Fruit fly (Drosophila melanogaster) whole organism, embryonic: ENCODE data around the gene Tsp29Fa.

Experiments used
- Aef1 ChIP-seq: fragments of 200-800 bp; sonication (Bioruptor generic); IDR thresholded peaks from 3 replicates; pipeline ENCODE4 v1.3.6; 2022; ENCODE audit warnings: missing biosample characterization, missing genetic modification characterization
- Atf3 ChIP-seq: fragments of 200-800 bp; sonication (Bioruptor generic); optimal IDR thresholded peaks from 3 replicates; lab custom pipeline; 2016; ENCODE audit warnings: missing biosample characterization, missing genetic modification characterization
- Awh ChIP-seq: fragments of 200-800 bp; sonication (Bioruptor generic); IDR thresholded peaks from 2 replicates; pipeline ENCODE4, ENCODE4 v1.3.6; 2022; ENCODE audit warnings: missing biosample characterization, missing genetic modification characterization
- CG10979 ChIP-seq: fragments of 200-800 bp; sonication (Bioruptor generic); optimal IDR thresholded peaks from 2 replicates; lab custom pipeline; 2018; ENCODE audit warnings: missing biosample characterization, mild to moderate bottlenecking, missing genetic modification characterization, moderate library complexity
- CG11093 ChIP-seq: fragments of 200-800 bp; sonication (Bioruptor generic); IDR thresholded peaks from 3 replicates; pipeline ENCODE4 v1.3.6; 2022; ENCODE audit warnings: missing biosample characterization, missing genetic modification characterization
- CG14860 ChIP-seq: fragments of 200-800 bp; sonication (Bioruptor generic); IDR thresholded peaks from 3 replicates; pipeline ENCODE4 v1.3.6; 2022; ENCODE audit warnings: missing biosample characterization, missing genetic modification characterization; ENCODE audit not compliant: partially characterized antibody
- CG15269 ChIP-seq: fragments of 200-800 bp; sonication (Bioruptor generic); optimal IDR thresholded peaks from 2 replicates; lab custom pipeline; 2018; ENCODE audit warnings: missing biosample characterization, mild to moderate bottlenecking, missing genetic modification characterization, moderate library complexity
- CG15514 ChIP-seq: fragments of 200-800 bp; sonication (Bioruptor generic); optimal IDR thresholded peaks from 3 replicates; lab custom pipeline; 2017; ENCODE audit warnings: missing biosample characterization, missing genetic modification characterization, mild to moderate bottlenecking, moderate library complexity, missing genetic modification reagents
- CG1647 ChIP-seq: fragments of 200-800 bp; sonication (Bioruptor generic); optimal IDR thresholded peaks from 3 replicates; lab custom pipeline; 2016; ENCODE audit warnings: missing biosample characterization, missing genetic modification characterization
- CG2116 ChIP-seq: fragments of 200-800 bp; sonication (Bioruptor generic); optimal IDR thresholded peaks from 3 replicates; lab custom pipeline; 2018; ENCODE audit warnings: missing biosample characterization, mild to moderate bottlenecking, missing genetic modification characterization
- CG2129 ChIP-seq: fragments of 200-800 bp; sonication (Bioruptor generic); IDR thresholded peaks from 2 replicates; pipeline ENCODE4 v1.3.6; 2022; ENCODE audit warnings: missing biosample characterization, missing genetic modification characterization; ENCODE audit not compliant: partially characterized antibody
- CG2202 ChIP-seq: fragments of 200-800 bp; sonication (Bioruptor generic); optimal IDR thresholded peaks from 2 replicates; lab custom pipeline; 2018; ENCODE audit warnings: missing biosample characterization, mild to moderate bottlenecking, missing genetic modification characterization
- CG3163 ChIP-seq: fragments of 200-800 bp; sonication (Bioruptor generic); optimal IDR thresholded peaks from 3 replicates; lab custom pipeline; 2016; ENCODE audit warnings: missing biosample characterization, missing genetic modification characterization
- CG3281 ChIP-seq: fragments of 200-800 bp; sonication (Bioruptor generic); optimal IDR thresholded peaks from 3 replicates; lab custom pipeline; 2017; ENCODE audit warnings: missing biosample characterization, mild to moderate bottlenecking, missing genetic modification characterization
- CG5180 ChIP-seq: fragments of 200-800 bp; sonication (Bioruptor generic); optimal IDR thresholded peaks from 3 replicates; lab custom pipeline; 2017; ENCODE audit warnings: missing biosample characterization, missing genetic modification characterization, mild to moderate bottlenecking, moderate library complexity, missing genetic modification reagents
- CG7372 ChIP-seq: fragments of 200-800 bp; sonication (Bioruptor generic); IDR thresholded peaks from 2 replicates; pipeline ENCODE4 v1.3.6; 2022; ENCODE audit warnings: missing biosample characterization, missing genetic modification characterization
- CG8281 ChIP-seq: fragments of 200-800 bp; sonication (Bioruptor generic); optimal IDR thresholded peaks from 2 replicates; lab custom pipeline; 2018; ENCODE audit warnings: missing biosample characterization, mild to moderate bottlenecking, missing genetic modification characterization, moderate library complexity
- CG8944 ChIP-seq: fragments of 200-800 bp; sonication (Bioruptor generic); optimal IDR thresholded peaks from 3 replicates; lab custom pipeline; 2016; ENCODE audit warnings: missing biosample characterization, missing genetic modification characterization
- CG9727 ChIP-seq: fragments of 200-800 bp; sonication (Bioruptor generic); optimal IDR thresholded peaks from 3 replicates; lab custom pipeline; 2017; ENCODE audit warnings: missing biosample characterization, mild to moderate bottlenecking, missing genetic modification characterization
- CHES-1-like ChIP-seq: fragments of 200-800 bp; sonication (Bioruptor generic); optimal IDR thresholded peaks from 2 replicates; lab custom pipeline; 2016; ENCODE audit warnings: missing biosample characterization, missing genetic modification characterization
- Chrac-16 ChIP-seq: fragments of 200-800 bp; sonication (Bioruptor generic); optimal IDR thresholded peaks from 3 replicates; lab custom pipeline; 2016; ENCODE audit warnings: missing biosample characterization, missing genetic modification characterization
- Dad ChIP-seq: fragments of 200-800 bp; sonication (Bioruptor generic); optimal IDR thresholded peaks from 3 replicates; lab custom pipeline; 2016; ENCODE audit warnings: missing biosample characterization, missing genetic modification characterization
- Fer1 ChIP-seq: fragments of 200-800 bp; sonication (Bioruptor generic); optimal IDR thresholded peaks from 2 replicates; lab custom pipeline; 2017; ENCODE audit warnings: missing biosample characterization, mild to moderate bottlenecking, missing genetic modification characterization
- HHEX ChIP-seq: fragments of 200-800 bp; sonication (Bioruptor generic); optimal IDR thresholded peaks from 3 replicates; lab custom pipeline; 2017; ENCODE audit warnings: missing biosample characterization, mild to moderate bottlenecking, missing genetic modification characterization, missing genetic modification reagents
- HLHmδ ChIP-seq: fragments of 200-800 bp; sonication (Bioruptor generic); optimal IDR thresholded peaks from 2 replicates; lab custom pipeline; 2018; ENCODE audit warnings: missing biosample characterization, mild to moderate bottlenecking, missing genetic modification characterization, moderate library complexity
- Rfx ChIP-seq: fragments of 200-800 bp; sonication (Bioruptor generic); IDR thresholded peaks from 2 replicates; pipeline ENCODE4 v1.3.6; 2022; ENCODE audit warnings: missing biosample characterization, missing genetic modification characterization
- Six4 ChIP-seq: fragments of 200-800 bp; sonication (Bioruptor generic); optimal IDR thresholded peaks from 2 replicates; lab custom pipeline; 2016; ENCODE audit warnings: missing biosample characterization, missing genetic modification characterization
- bsh ChIP-seq, 2 experiments: fragments of 200-800 bp; sonication (Bioruptor generic); optimal IDR thresholded peaks; 2 replicates each; lab custom pipeline; 2017 to 2018; ENCODE audit warnings: mild to moderate bottlenecking in 2 of 2, missing biosample characterization in 2 of 2, missing genetic modification characterization in 2 of 2, moderate library complexity in 1 of 2
- btn ChIP-seq: fragments of 200-800 bp; sonication (Bioruptor generic); optimal IDR thresholded peaks from 2 replicates; lab custom pipeline; 2016; ENCODE audit warnings: missing biosample characterization, missing genetic modification characterization
- cato ChIP-seq: fragments of 200-800 bp; sonication (Bioruptor generic); optimal IDR thresholded peaks from 2 replicates; lab custom pipeline; 2016; ENCODE audit warnings: missing biosample characterization, missing genetic modification characterization, borderline replicate concordance
- esg ChIP-seq: fragments of 200-800 bp; sonication (Bioruptor generic); conservative IDR thresholded peaks from 2 replicates; pipeline ENCODE4 v1.3.6; 2022; ENCODE audit warnings: missing biosample characterization, missing genetic modification characterization
- eve ChIP-seq, 2 experiments: fragments of >200 bp; optimal IDR thresholded peaks; 2 replicates each; lab custom pipeline; 2017; ENCODE audit warnings: missing biosample characterization in 2 of 2, missing genetic modification characterization in 2 of 2
- fd102C ChIP-seq: fragments of 200-800 bp; sonication (Bioruptor generic); optimal IDR thresholded peaks from 2 replicates; lab custom pipeline; 2018; ENCODE audit warnings: missing biosample characterization, mild to moderate bottlenecking, missing genetic modification characterization, moderate library complexity
- gem ChIP-seq: fragments of 200-800 bp; sonication (Bioruptor generic); optimal IDR thresholded peaks from 2 replicates; lab custom pipeline; 2019; ENCODE audit warnings: missing biosample characterization, mild to moderate bottlenecking, missing genetic modification characterization, moderate library complexity
- gfzf ChIP-seq: fragments of 200-800 bp; sonication (Bioruptor generic); optimal IDR thresholded peaks from 2 replicates; lab custom pipeline; 2016; ENCODE audit warnings: missing biosample characterization, mild to moderate bottlenecking, missing genetic modification characterization, moderate library complexity
- grn ChIP-seq: fragments of 200-800 bp; sonication (Bioruptor generic); optimal IDR thresholded peaks from 3 replicates; lab custom pipeline; 2017; ENCODE audit warnings: missing biosample characterization, missing genetic modification characterization
- gro ChIP-seq: fragments of 200-800 bp; sonication (Bioruptor generic); optimal IDR thresholded peaks from 2 replicates; lab custom pipeline; 2016; ENCODE audit warnings: missing biosample characterization, missing genetic modification characterization
- ham ChIP-seq: fragments of 200-800 bp; sonication (Bioruptor generic); IDR thresholded peaks from 2 replicates; pipeline ENCODE4 v1.3.6; 2022; ENCODE audit warnings: missing biosample characterization, missing genetic modification characterization
- hkb ChIP-seq, 2 experiments: fragments of 200-800 bp in 1 of 2; fragments of >200 bp in 1 of 2; sonication (Bioruptor generic) in 1 of 2; IDR thresholded peaks in 1 of 2; optimal IDR thresholded peaks in 1 of 2; 2 replicates each; pipeline versions ENCODE4 v1.3.6 to Lab custom; 2017 to 2022; ENCODE audit warnings: missing biosample characterization in 1 of 2, missing genetic modification characterization in 1 of 2
- nerfin-1 ChIP-seq: fragments of 200-800 bp; sonication (Bioruptor generic); optimal IDR thresholded peaks from 3 replicates; lab custom pipeline; 2019; ENCODE audit warnings: missing biosample characterization, mild to moderate bottlenecking, missing genetic modification characterization, moderate library complexity
- odd ChIP-seq: fragments of 200-800 bp; sonication (Bioruptor generic); optimal IDR thresholded peaks from 2 replicates; lab custom pipeline; 2017; ENCODE audit warnings: missing biosample characterization, mild to moderate bottlenecking, missing genetic modification characterization
- peb ChIP-seq: fragments of 200-800 bp; sonication (Bioruptor generic); IDR thresholded peaks from 2 replicates; pipeline ENCODE4 v1.3.6; 2022; ENCODE audit warnings: missing biosample characterization, missing genetic modification characterization
- sisA ChIP-seq: fragments of 200-800 bp; sonication (Bioruptor generic); IDR thresholded peaks from 2 replicates; pipeline ENCODE4 v1.3.6; 2022; ENCODE audit warnings: missing biosample characterization, missing genetic modification characterization
- slbo ChIP-seq: fragments of 200-800 bp; sonication (Bioruptor generic); IDR thresholded peaks from 2 replicates; pipeline ENCODE4 v1.3.6; 2022; ENCODE audit warnings: missing biosample characterization, missing genetic modification characterization
- twi ChIP-seq: fragments of 200-800 bp; optimal IDR thresholded peaks from 2 replicates; lab custom pipeline; 2019; ENCODE audit warnings: missing biosample characterization, mild to moderate bottlenecking, missing genetic modification characterization, moderate library complexity
- vnd ChIP-seq: fragments of 200-800 bp; sonication (Bioruptor generic); IDR thresholded peaks from 3 replicates; pipeline ENCODE4 v1.3.6; 2022; ENCODE audit warnings: missing biosample characterization, missing genetic modification characterization; ENCODE audit not compliant: partially characterized antibody
- vvl ChIP-seq: fragments of 200-800 bp; sonication (Bioruptor generic); IDR thresholded peaks from 2 replicates; pipeline ENCODE4 v1.3.6; 2022; ENCODE audit warnings: missing biosample characterization, missing genetic modification characterization
- wek ChIP-seq: fragments of 200-800 bp; sonication (Bioruptor generic); optimal IDR thresholded peaks from 3 replicates; lab custom pipeline; 2018; ENCODE audit warnings: missing biosample characterization, mild to moderate bottlenecking, missing genetic modification characterization, moderate library complexity

The Tsp29Fa gene

dm6 chr2L:8952194-8953037 is 18.7 kb downstream of the Tsp29Fa start (continued):
- TF ChIP-seq CG14860 (GFP tag; lab: Robert Waterston, UW) = no peak; the same call in 2 of the 3 replicates
- peak; percentile 27 to 33 for TF ChIP-seq bsh (GFP tag; optimal IDR thresholded peaks at IDR 0.05; lab: Kevin White, UChicago)
- peak; percentile 39 for TF ChIP-seq CG15514 (GFP tag; lab: Kevin White, UChicago)
- TF ChIP-seq CG1647 (GFP tag; lab: Kevin White, UChicago) = no peak
- TF ChIP-seq Aef1 (GFP tag; lab: Robert Waterston, UW) = peak; percentile 44; the same call in 2 of the 3 replicates
- no peak for TF ChIP-seq odd (GFP tag; lab: Kevin White, UChicago)
- TF ChIP-seq gfzf (GFP tag; lab: Kevin White, UChicago) = no peak
- peak; percentile 27 for TF ChIP-seq CG10979 (tag; lab: Kevin White, UChicago)
- peak; percentile 71 for TF ChIP-seq Rfx (GFP tag; lab: Robert Waterston, UW)
- no peak for TF ChIP-seq Dad
- peak; percentile 33 for TF ChIP-seq CG8944 (GFP tag; lab: Kevin White, UChicago)
- no peak for TF ChIP-seq peb (GFP tag; lab: Robert Waterston, UW)
- TF ChIP-seq hkb (optimal IDR thresholded peaks at IDR 0.05; lab: Kevin White, UChicago) = no peak
- peak; percentile 66 for TF ChIP-seq hkb (GFP tag; IDR thresholded peaks at IDR 0.05; lab: Robert Waterston, UW)
- TF ChIP-seq CG11093 (GFP tag; lab: Robert Waterston, UW) = no peak
- TF ChIP-seq Chrac-16 (GFP tag; lab: Kevin White, UChicago) = peak; percentile 55
- TF ChIP-seq twi (tag; lab: Kevin White, UChicago) = no peak
- TF ChIP-seq grn (GFP tag; lab: Kevin White, UChicago) = peak; percentile 51
- peak; percentile 50 for TF ChIP-seq CG3163 (GFP tag; lab: Kevin White, UChicago)
- peak; percentile 28 for TF ChIP-seq CG3281
- TF ChIP-seq HHEX (GFP tag; lab: Kevin White, UChicago) = peak; percentile 52
- TF ChIP-seq gem (tag; lab: Kevin White, UChicago) = peak; percentile 61
- TF ChIP-seq ham = no peak
- TF ChIP-seq fd102C = no peak
- TF ChIP-seq CG7372 (GFP tag; lab: Robert Waterston, UW) = no peak; the same call in 1 of the 2 replicates
- TF ChIP-seq gro (GFP tag; lab: Kevin White, UChicago) = peak; percentile 17
- TF ChIP-seq CG8281 (tag; lab: Kevin White, UChicago) = no peak
- TF ChIP-seq CG2202 (tag; lab: Kevin White, UChicago) = peak; percentile 27
- peak; percentile 36 for TF ChIP-seq CG9727 (GFP tag; lab: Kevin White, UChicago)
- peak; percentile 33 for TF ChIP-seq Fer1 (GFP tag; lab: Kevin White, UChicago)
- TF ChIP-seq CG15269 = peak; percentile 39
- TF ChIP-seq vnd (GFP tag; lab: Robert Waterston, UW) = peak; percentile 59; the same call in 1 of the 3 replicates
- TF ChIP-seq slbo (GFP tag; lab: Robert Waterston, UW) = peak; percentile 71
- peak; percentile 10 for TF ChIP-seq wek
- TF ChIP-seq Six4 = no peak
- TF ChIP-seq sisA (GFP tag; lab: Robert Waterston, UW) = no peak
- TF ChIP-seq cato (GFP tag; lab: Kevin White, UChicago) = no peak
- TF ChIP-seq nerfin-1 (tag; lab: Kevin White, UChicago) = no peak
- no peak for TF ChIP-seq HLHmδ (GFP tag; lab: Kevin White, UChicago)
- peak; percentile 17 for TF ChIP-seq CHES-1-like (GFP tag; lab: Kevin White, UChicago)
- peak; percentile 5 for TF ChIP-seq CG5180 (GFP tag; lab: Kevin White, UChicago)
- no peak; the same call in 1 of the 2 replicates for TF ChIP-seq esg
- peak in 1 of 2 experiments; percentile 68 for TF ChIP-seq eve (GFP tag; optimal IDR thresholded peaks at IDR 0.05; lab: Kevin White, UChicago)
- no peak for TF ChIP-seq btn
- TF ChIP-seq CG2129 (GFP tag; lab: Robert Waterston, UW) = no peak
- TF ChIP-seq Awh = no peak
- TF ChIP-seq CG2116 (GFP tag; lab: Kevin White, UChicago) = no peak
- no peak for TF ChIP-seq Atf3 (GFP tag; lab: Kevin White, UChicago)
- TF ChIP-seq vvl (GFP tag; lab: Robert Waterston, UW) = peak; percentile 58
